Fruit fly (Drosophila melanogaster) whole organism, embryonic: ENCODE measurements around the gene OtopLc.

ENCODE experiments used
- Abd-B ChIP-seq: fragments of 200-800 bp; sonication (Bioruptor generic); optimal IDR thresholded peaks from 2 replicates; lab custom pipeline; 2018; ENCODE audit warnings: missing biosample characterization, mild to moderate bottlenecking, missing genetic modification characterization, moderate library complexity
- CG10321 ChIP-seq: fragments of 200-800 bp; sonication (Bioruptor generic); IDR thresholded peaks from 2 replicates; pipeline ENCODE4 v1.3.6; 2022; ENCODE audit warnings: missing biosample characterization, missing genetic modification characterization
- CG10431 ChIP-seq: fragments of 200-800 bp; sonication (Bioruptor generic); optimal IDR thresholded peaks from 3 replicates; lab custom pipeline; 2018; ENCODE audit warnings: missing biosample characterization, mild to moderate bottlenecking, missing genetic modification characterization
- CG10959 ChIP-seq: fragments of 200-800 bp; sonication (Bioruptor generic); IDR thresholded peaks from 2 replicates; pipeline ENCODE4 v1.3.6; 2022; ENCODE audit warnings: missing biosample characterization, missing genetic modification characterization
- CG12071 ChIP-seq: fragments of 200-800 bp; sonication (Bioruptor generic); optimal IDR thresholded peaks from 3 replicates; lab custom pipeline; 2018; ENCODE audit warnings: missing biosample characterization, mild to moderate bottlenecking, missing genetic modification characterization
- CG12104 ChIP-seq: fragments of 200-800 bp; sonication (Bioruptor generic); optimal IDR thresholded peaks from 3 replicates; lab custom pipeline; 2016; ENCODE audit warnings: missing biosample characterization, missing genetic modification characterization
- CG17385 ChIP-seq: fragments of 200-800 bp; sonication (Bioruptor generic); optimal IDR thresholded peaks from 3 replicates; lab custom pipeline; 2018; ENCODE audit warnings: missing biosample characterization, mild to moderate bottlenecking, missing genetic modification characterization
- CG1832 ChIP-seq: fragments of 200-800 bp; sonication (Bioruptor generic); optimal IDR thresholded peaks from 2 replicates; lab custom pipeline; 2017; ENCODE audit warnings: missing biosample characterization, mild to moderate bottlenecking, missing genetic modification characterization, inconsistent platforms
- CG18476 ChIP-seq: fragments of 200-800 bp; sonication (Bioruptor generic); optimal IDR thresholded peaks from 2 replicates; lab custom pipeline; 2016; ENCODE audit warnings: missing biosample characterization, mild to moderate bottlenecking, missing genetic modification characterization
- CG3847 ChIP-seq: fragments of 200-800 bp; sonication (Bioruptor generic); IDR thresholded peaks from 2 replicates; pipeline ENCODE4 v1.3.6; 2022; ENCODE audit warnings: missing biosample characterization, missing genetic modification characterization
- CG3995 ChIP-seq: fragments of 200-800 bp; sonication (Bioruptor generic); optimal IDR thresholded peaks from 3 replicates; lab custom pipeline; 2016; ENCODE audit warnings: missing biosample characterization, missing genetic modification characterization
- CG4617 ChIP-seq: fragments of 200-800 bp; sonication (Bioruptor generic); optimal IDR thresholded peaks from 3 replicates; lab custom pipeline; 2016; ENCODE audit warnings: missing biosample characterization, missing genetic modification characterization, borderline replicate concordance
- CG5245 ChIP-seq: fragments of 200-800 bp; sonication (Bioruptor generic); optimal IDR thresholded peaks from 3 replicates; lab custom pipeline; 2016; ENCODE audit warnings: missing biosample characterization, missing genetic modification characterization
- CG6813 ChIP-seq: fragments of 200-800 bp; sonication (Bioruptor generic); optimal IDR thresholded peaks from 2 replicates; lab custom pipeline; 2017; ENCODE audit warnings: missing biosample characterization, missing genetic modification characterization, mild to moderate bottlenecking, moderate library complexity, missing genetic modification reagents
- CG6854 ChIP-seq: fragments of 200-800 bp; sonication (Bioruptor generic); optimal IDR thresholded peaks from 3 replicates; lab custom pipeline; 2017; ENCODE audit warnings: missing biosample characterization, mild to moderate bottlenecking, missing genetic modification characterization
- CG8281 ChIP-seq: fragments of 200-800 bp; sonication (Bioruptor generic); optimal IDR thresholded peaks from 2 replicates; lab custom pipeline; 2018; ENCODE audit warnings: missing biosample characterization, mild to moderate bottlenecking, missing genetic modification characterization, moderate library complexity
- CTCF ChIP-seq: fragments of 200-800 bp; sonication (Bioruptor generic); optimal IDR thresholded peaks from 2 replicates; lab custom pipeline; 2017; ENCODE audit warnings: missing biosample characterization, mild to moderate bottlenecking, missing genetic modification characterization, moderate library complexity
- H15 ChIP-seq: fragments of 200-800 bp; sonication (Bioruptor generic); IDR thresholded peaks from 3 replicates; pipeline ENCODE4 v1.3.6; 2022; ENCODE audit warnings: missing biosample characterization, missing genetic modification characterization
- Jarid2 ChIP-seq: fragments of 200-800 bp; sonication (Bioruptor generic); optimal IDR thresholded peaks from 3 replicates; lab custom pipeline; 2017; ENCODE audit warnings: mild to moderate bottlenecking, missing biosample characterization, missing genetic modification reagents, missing genetic modification characterization
- MBD-R2 ChIP-seq: fragments of 200-800 bp; sonication (Bioruptor generic); IDR thresholded peaks from 2 replicates; pipeline ENCODE4 v1.3.6; 2022; ENCODE audit warnings: missing biosample characterization, missing genetic modification characterization
- Optix ChIP-seq: fragments of 200-800 bp; sonication (Bioruptor generic); IDR thresholded peaks from 3 replicates; pipeline ENCODE4 v1.3.6; 2022; ENCODE audit warnings: missing biosample characterization, missing genetic modification characterization
- Poxn ChIP-seq: fragments of 200-800 bp; sonication (Bioruptor generic); IDR thresholded peaks from 2 replicates; pipeline ENCODE4 v1.3.6; 2022; ENCODE audit warnings: missing biosample characterization, missing genetic modification characterization
- Six4 ChIP-seq: fragments of 200-800 bp; sonication (Bioruptor generic); optimal IDR thresholded peaks from 2 replicates; lab custom pipeline; 2016; ENCODE audit warnings: missing biosample characterization, missing genetic modification characterization
- YL-1 ChIP-seq: fragments of 200-800 bp; sonication (Bioruptor generic); optimal IDR thresholded peaks from 3 replicates; lab custom pipeline; 2017; ENCODE audit warnings: missing biosample characterization, mild to moderate bottlenecking, missing genetic modification characterization
- al ChIP-seq: fragments of 200-800 bp; sonication (Bioruptor generic); IDR thresholded peaks from 2 replicates; pipeline ENCODE4 v1.3.6; 2022; ENCODE audit warnings: missing biosample characterization, missing genetic modification characterization
- aop ChIP-seq: fragments of 200-800 bp; sonication (Bioruptor generic); IDR thresholded peaks from 2 replicates; pipeline ENCODE4 v1.3.6; 2022; ENCODE audit warnings: missing biosample characterization, missing genetic modification characterization
- ap ChIP-seq: fragments of 200-800 bp; sonication (Bioruptor generic); IDR thresholded peaks from 2 replicates; pipeline ENCODE4 v1.3.6; 2022; ENCODE audit warnings: missing biosample characterization, missing genetic modification characterization
- bigmax ChIP-seq: fragments of 200-800 bp; sonication (Bioruptor generic); optimal IDR thresholded peaks from 2 replicates; lab custom pipeline; 2018; ENCODE audit warnings: missing biosample characterization, mild to moderate bottlenecking, missing genetic modification characterization
- bsh ChIP-seq, 2 experiments: fragments of 200-800 bp; sonication (Bioruptor generic); optimal IDR thresholded peaks; 2 replicates each; lab custom pipeline; 2017 to 2018; ENCODE audit warnings: mild to moderate bottlenecking in 2 of 2, missing biosample characterization in 2 of 2, missing genetic modification characterization in 2 of 2, moderate library complexity in 1 of 2
- dan ChIP-seq: fragments of 200-800 bp; sonication (Bioruptor generic); IDR thresholded peaks from 2 replicates; pipeline ENCODE4 v1.3.6; 2022; ENCODE audit warnings: missing biosample characterization, missing genetic modification characterization
- dmrt11E ChIP-seq: fragments of 200-800 bp; sonication (Bioruptor generic); optimal IDR thresholded peaks from 3 replicates; lab custom pipeline; 2018; ENCODE audit warnings: missing biosample characterization, mild to moderate bottlenecking, missing genetic modification characterization, moderate library complexity
- ems ChIP-seq: fragments of 200-800 bp; sonication (Bioruptor generic); optimal IDR thresholded peaks from 3 replicates; lab custom pipeline; 2016; ENCODE audit warnings: missing biosample characterization, missing genetic modification characterization
- en ChIP-seq: fragments of 200-800 bp; sonication (Bioruptor generic); optimal IDR thresholded peaks from 2 replicates; lab custom pipeline; 2016; ENCODE audit warnings: missing biosample characterization, missing genetic modification characterization
- gcm2 ChIP-seq: fragments of 200-800 bp; sonication (Bioruptor generic); optimal IDR thresholded peaks from 2 replicates; lab custom pipeline; 2016; ENCODE audit warnings: missing biosample characterization, missing genetic modification characterization
- gem ChIP-seq: fragments of 200-800 bp; sonication (Bioruptor generic); optimal IDR thresholded peaks from 2 replicates; lab custom pipeline; 2019; ENCODE audit warnings: missing biosample characterization, mild to moderate bottlenecking, missing genetic modification characterization, moderate library complexity
- lmd ChIP-seq: fragments of 200-800 bp; sonication (Bioruptor generic); IDR thresholded peaks from 2 replicates; pipeline ENCODE4 v1.3.6; 2022; ENCODE audit warnings: missing biosample characterization, missing genetic modification characterization
- oc ChIP-seq: fragments of 200-800 bp; sonication (Bioruptor generic); optimal IDR thresholded peaks from 2 replicates; lab custom pipeline; 2018; ENCODE audit warnings: missing biosample characterization, mild to moderate bottlenecking, missing genetic modification characterization, moderate library complexity
- onecut ChIP-seq: fragments of 200-800 bp; sonication (Bioruptor generic); IDR thresholded peaks from 2 replicates; pipeline ENCODE4 v1.3.6; 2022; ENCODE audit warnings: missing biosample characterization, missing genetic modification characterization
- p53 ChIP-seq: fragments of 200-800 bp; sonication (Bioruptor generic); optimal IDR thresholded peaks from 2 replicates; lab custom pipeline; 2016; ENCODE audit warnings: missing biosample characterization, missing genetic modification characterization
- pfk ChIP-seq: fragments of 200-800 bp; sonication (Bioruptor generic); optimal IDR thresholded peaks from 2 replicates; lab custom pipeline; 2018; ENCODE audit warnings: missing biosample characterization, mild to moderate bottlenecking, missing genetic modification characterization, moderate library complexity
- pho ChIP-seq: fragments of 200-800 bp; sonication (Bioruptor generic); optimal IDR thresholded peaks from 2 replicates; lab custom pipeline; 2016; ENCODE audit warnings: missing biosample characterization, missing genetic modification characterization
- pros ChIP-seq: fragments of 200-800 bp; sonication (Bioruptor generic); optimal IDR thresholded peaks from 3 replicates; lab custom pipeline; 2019; ENCODE audit warnings: missing biosample characterization, mild to moderate bottlenecking, missing genetic modification characterization, moderate library complexity
- sens ChIP-seq: fragments of 200-800 bp; sonication (Bioruptor generic); peaks from one replicate; lab custom pipeline; 2016; ENCODE audit warnings: missing biosample characterization, missing genetic modification characterization
- sob ChIP-seq: fragments of 200-800 bp; sonication (Bioruptor generic); IDR thresholded peaks from 2 replicates; pipeline ENCODE4 v1.3.6; 2022; ENCODE audit warnings: missing biosample characterization, missing genetic modification characterization
- sr ChIP-seq: fragments of 200-800 bp; sonication (Bioruptor generic); IDR thresholded peaks from 3 replicates; pipeline ENCODE4 v1.3.6; 2022; ENCODE audit warnings: missing biosample characterization, missing genetic modification characterization
- tio ChIP-seq: fragments of 200-800 bp; sonication (Bioruptor generic); optimal IDR thresholded peaks from 2 replicates; lab custom pipeline; 2017; ENCODE audit warnings: missing biosample characterization, missing genetic modification characterization, inconsistent platforms
- toy ChIP-seq: fragments of 200-800 bp; sonication (Bioruptor generic); IDR thresholded peaks from 2 replicates; pipeline ENCODE4 v1.3.6; 2022; ENCODE audit warnings: missing biosample characterization, missing genetic modification characterization
- unc-4 ChIP-seq: fragments of 200-800 bp; sonication (Bioruptor generic); IDR thresholded peaks from 2 replicates; pipeline ENCODE4 v1.3.6; 2022; ENCODE audit warnings: missing biosample characterization, missing genetic modification characterization; ENCODE audit not compliant: partially characterized antibody
- usp ChIP-seq: fragments of >200 bp; optimal IDR thresholded peaks from 2 replicates; lab custom pipeline; 2017; ENCODE audit warnings: missing biosample characterization, missing genetic modification characterization
- vvl ChIP-seq: fragments of 200-800 bp; sonication (Bioruptor generic); IDR thresholded peaks from 2 replicates; pipeline ENCODE4 v1.3.6; 2022; ENCODE audit warnings: missing biosample characterization, missing genetic modification characterization
- zen2 ChIP-seq: fragments of 200-800 bp; sonication (Bioruptor generic); IDR thresholded peaks from 3 replicates; pipeline ENCODE4 v1.3.6; 2022; ENCODE audit warnings: missing biosample characterization, missing genetic modification characterization; ENCODE audit not compliant: partially characterized antibody

OtopLc gene

dm6 chrX:5648437-5648959, 14.2 kb downstream of the OtopLc start, which contains the start of gene OtopLa (continued):
- TF ChIP-seq ap (GFP tag; lab: Robert Waterston, UW) = peak; percentile 64
- TF ChIP-seq Six4 (GFP tag; lab: Kevin White, UChicago) = peak; percentile 75
- TF ChIP-seq dan = peak; percentile 28; the same call in 1 of the 2 replicates
- peak; percentile 8 to 90 for TF ChIP-seq bsh (GFP tag; optimal IDR thresholded peaks at IDR 0.05; lab: Kevin White, UChicago)
- no peak for TF ChIP-seq unc-4 (GFP tag; lab: Robert Waterston, UW)
- no peak for TF ChIP-seq bigmax (GFP tag; lab: Kevin White, UChicago)
- TF ChIP-seq p53 = peak; percentile 11
- peak; percentile 99 for TF ChIP-seq sens (GFP tag; lab: Kevin White, UChicago)
- TF ChIP-seq pros (GFP tag; lab: Kevin White, UChicago) = no peak
- peak; percentile 79 for TF ChIP-seq Optix (GFP tag; lab: Robert Waterston, UW)
- TF ChIP-seq CG4617 (GFP tag; lab: Kevin White, UChicago) = peak; percentile 28
- peak; percentile 49; the same call in 1 of the 3 replicates for TF ChIP-seq sr (GFP tag; lab: Robert Waterston, UW)
- peak; percentile 80 for TF ChIP-seq dmrt11E
- peak; percentile 59 for TF ChIP-seq CG8281 (tag; lab: Kevin White, UChicago)
- peak; percentile 77 for TF ChIP-seq onecut (GFP tag; lab: Robert Waterston, UW)
- peak; percentile 7 for TF ChIP-seq YL-1
- TF ChIP-seq vvl (GFP tag; lab: Robert Waterston, UW) = peak; percentile 94
- peak; percentile 52 for TF ChIP-seq CTCF (GFP tag; lab: Kevin White, UChicago)
- peak; percentile 84 for TF ChIP-seq lmd (GFP tag; lab: Robert Waterston, UW)
- peak; percentile 79 for TF ChIP-seq aop (GFP tag; lab: Robert Waterston, UW)
- peak; percentile 79 for TF ChIP-seq CG17385 (GFP tag; lab: Kevin White, UChicago)
- TF ChIP-seq Jarid2 = peak; percentile 41
- TF ChIP-seq Poxn = 0 out of 2 replicates have a peak, but pooled peaks have one; percentile 15
- TF ChIP-seq usp = no peak
- TF ChIP-seq MBD-R2 (GFP tag; lab: Robert Waterston, UW) = peak; percentile 47; the same call in 1 of the 2 replicates
- no peak for TF ChIP-seq pfk (GFP tag; lab: Kevin White, UChicago)
- TF ChIP-seq CG10321 = peak; percentile 52; the same call in 1 of the 2 replicates
- peak; percentile 80 for TF ChIP-seq CG10959 (GFP tag; lab: Robert Waterston, UW)
- peak; percentile 52 for TF ChIP-seq gcm2
- TF ChIP-seq CG6813 (GFP tag; lab: Kevin White, UChicago) = peak; percentile 80
- TF ChIP-seq gem (tag; lab: Kevin White, UChicago) = peak; percentile 89
- peak; percentile 84 for TF ChIP-seq oc
- peak; percentile 78 for TF ChIP-seq Abd-B
- peak; percentile 76; the same call in 2 of the 3 replicates for TF ChIP-seq H15 (GFP tag; lab: Robert Waterston, UW)
- TF ChIP-seq CG10431 (GFP tag; lab: Kevin White, UChicago) = peak; percentile 50
- TF ChIP-seq CG3995 (GFP tag; lab: Kevin White, UChicago) = no peak
- peak; percentile 54 for TF ChIP-seq pho (GFP tag; lab: Kevin White, UChicago)
- TF ChIP-seq ems (GFP tag; lab: Kevin White, UChicago) = peak; percentile 68
- TF ChIP-seq zen2 = no peak
- TF ChIP-seq sob (GFP tag; lab: Robert Waterston, UW) = peak; percentile 87
- peak; percentile 46; the same call in 1 of the 2 replicates for TF ChIP-seq toy (GFP tag; lab: Robert Waterston, UW)
- TF ChIP-seq al (GFP tag; lab: Robert Waterston, UW) = peak; percentile 55; the same call in 1 of the 2 replicates
- TF ChIP-seq en (GFP tag; lab: Kevin White, UChicago) = peak; percentile 80
- peak; percentile 74 for TF ChIP-seq CG12071 (GFP tag; lab: Kevin White, UChicago)
- peak; percentile 65 for TF ChIP-seq CG12104 (GFP tag; lab: Kevin White, UChicago)
- peak; percentile 82 for TF ChIP-seq CG5245 (GFP tag; lab: Kevin White, UChicago)
- TF ChIP-seq CG1832 (GFP tag; lab: Kevin White, UChicago) = no peak
- TF ChIP-seq CG18476 (GFP tag; lab: Kevin White, UChicago) = peak; percentile 68
- peak; percentile 64 for TF ChIP-seq tio (GFP tag; lab: Kevin White, UChicago)
- peak; percentile 75 for TF ChIP-seq CG3847 (GFP tag; lab: Robert Waterston, UW)
- TF ChIP-seq CG6854 (GFP tag; lab: Kevin White, UChicago) = peak; percentile 67
